Fruit fly (Drosophila melanogaster) whole organism, embryonic: ENCODE data around the gene CG31459.

Experiments
- Atf3 ChIP-seq: fragments of 200-800 bp; sonication (Bioruptor generic); optimal IDR thresholded peaks from 3 replicates; lab custom pipeline; 2016; ENCODE audit warnings: missing biosample characterization, missing genetic modification characterization
- CG10147 ChIP-seq: fragments of 200-800 bp; sonication (Bioruptor generic); optimal IDR thresholded peaks from 2 replicates; lab custom pipeline; 2019; ENCODE audit warnings: missing biosample characterization, mild to moderate bottlenecking, missing genetic modification characterization, moderate library complexity
- CG15479 ChIP-seq: fragments of 200-800 bp; sonication (Bioruptor generic); optimal IDR thresholded peaks from 3 replicates; lab custom pipeline; 2019; ENCODE audit warnings: missing biosample characterization, mild to moderate bottlenecking, missing genetic modification characterization, moderate library complexity
- CG1832 ChIP-seq: fragments of 200-800 bp; sonication (Bioruptor generic); optimal IDR thresholded peaks from 2 replicates; lab custom pipeline; 2017; ENCODE audit warnings: missing biosample characterization, mild to moderate bottlenecking, missing genetic modification characterization, inconsistent platforms
- CG2199 ChIP-seq: fragments of 200-800 bp; sonication (Bioruptor generic); IDR thresholded peaks from 3 replicates; pipeline ENCODE4 v1.3.6; 2022; ENCODE audit warnings: missing biosample characterization, missing genetic modification characterization
- CG4404 ChIP-seq: fragments of 200-800 bp; sonication (Bioruptor generic); IDR thresholded peaks from 2 replicates; pipeline ENCODE4 v1.3.6; 2022; ENCODE audit warnings: missing biosample characterization, missing genetic modification characterization
- CG4424 ChIP-seq: fragments of 200-800 bp; sonication (Bioruptor generic); optimal IDR thresholded peaks from 3 replicates; lab custom pipeline; 2016; ENCODE audit warnings: missing biosample characterization, missing genetic modification characterization
- CG7372 ChIP-seq: fragments of 200-800 bp; sonication (Bioruptor generic); IDR thresholded peaks from 2 replicates; pipeline ENCODE4 v1.3.6; 2022; ENCODE audit warnings: missing biosample characterization, missing genetic modification characterization
- CG8478 ChIP-seq: fragments of >200 bp; optimal IDR thresholded peaks from 2 replicates; lab custom pipeline; 2018
- CG8944 ChIP-seq: fragments of 200-800 bp; sonication (Bioruptor generic); optimal IDR thresholded peaks from 3 replicates; lab custom pipeline; 2016; ENCODE audit warnings: missing biosample characterization, missing genetic modification characterization
- CG9876 ChIP-seq: fragments of 200-800 bp; sonication (Bioruptor generic); optimal IDR thresholded peaks from 2 replicates; lab custom pipeline; 2016; ENCODE audit warnings: missing biosample characterization, missing genetic modification characterization
- D ChIP-seq, 2 experiments: fragments of 200-800 bp in 1 of 2; fragments of >200 bp in 1 of 2; sonication (Bioruptor generic) in 1 of 2; optimal IDR thresholded peaks; 2 replicates in 1 of 2; 3 replicates in 1 of 2; lab custom pipeline; 2017; ENCODE audit warnings: mild to moderate bottlenecking in 1 of 2, missing biosample characterization in 1 of 2, missing genetic modification characterization in 1 of 2, missing genetic modification reagents in 1 of 2
- D19A ChIP-seq: fragments of 200-800 bp; optimal IDR thresholded peaks from 3 replicates; lab custom pipeline; 2019; ENCODE audit warnings: missing biosample characterization, mild to moderate bottlenecking, missing genetic modification characterization, moderate library complexity
- Dref ChIP-seq: fragments of 200-800 bp; sonication (Bioruptor generic); IDR thresholded peaks from 2 replicates; pipeline ENCODE4 v1.3.6; 2022; ENCODE audit warnings: missing biosample characterization, missing genetic modification characterization
- Ets65A ChIP-seq: fragments of 200-800 bp; sonication (Bioruptor generic); peaks from one replicate; lab custom pipeline; 2016; ENCODE audit warnings: missing biosample characterization, missing genetic modification characterization
- Kr ChIP-seq: fragments of 200-800 bp; sonication (Bioruptor generic); optimal IDR thresholded peaks from 2 replicates; lab custom pipeline; 2017; ENCODE audit warnings: missing biosample characterization, mild to moderate bottlenecking, missing genetic modification characterization
- Lim3 ChIP-seq: fragments of 200-800 bp; sonication (Bioruptor generic); IDR thresholded peaks from 2 replicates; pipeline ENCODE4 v1.3.6; 2022; ENCODE audit warnings: missing biosample characterization, missing genetic modification characterization
- Nf-YB ChIP-seq: fragments of 200-800 bp; sonication (Bioruptor generic); optimal IDR thresholded peaks from 3 replicates; lab custom pipeline; 2019; ENCODE audit warnings: missing biosample characterization, mild to moderate bottlenecking, missing genetic modification characterization, moderate library complexity
- Nf-YC ChIP-seq: fragments of 200-800 bp; optimal IDR thresholded peaks from 3 replicates; lab custom pipeline; 2019; ENCODE audit warnings: missing biosample characterization, mild to moderate bottlenecking, missing genetic modification characterization, moderate library complexity
- PHDP ChIP-seq: fragments of 200-800 bp; sonication (Bioruptor generic); optimal IDR thresholded peaks from 3 replicates; lab custom pipeline; 2018; ENCODE audit warnings: missing biosample characterization, mild to moderate bottlenecking, missing genetic modification characterization, moderate library complexity
- Pdp1 ChIP-seq, 2 experiments: fragments of 200-800 bp; sonication (Bioruptor generic); optimal IDR thresholded peaks; 3 replicates each; lab custom pipeline; 2016; ENCODE audit warnings: missing biosample characterization in 2 of 2, missing genetic modification characterization in 2 of 2, mild to moderate bottlenecking in 1 of 2, moderate library complexity in 1 of 2
- Side ChIP-seq: fragments of 200-800 bp; sonication (Bioruptor generic); optimal IDR thresholded peaks from 2 replicates; lab custom pipeline; 2016; ENCODE audit warnings: missing biosample characterization, missing genetic modification characterization
- Trl ChIP-seq, 3 experiments: fragments of >200 bp in 2 of 3; fragments of 200-800 bp in 1 of 3; sonication (Bioruptor generic) in 1 of 3; optimal IDR thresholded peaks; 2 replicates in 1 of 3; 3 replicates in 2 of 3; lab custom pipeline; 2016 to 2017; ENCODE audit warnings: missing biosample characterization in 1 of 3, missing genetic modification characterization in 1 of 3
- ara ChIP-seq: fragments of 200-800 bp; sonication (Bioruptor generic); IDR thresholded peaks from 2 replicates; pipeline ENCODE4 v1.3.6; 2022; ENCODE audit warnings: missing biosample characterization, missing genetic modification characterization
- cad ChIP-seq: fragments of >200 bp; optimal IDR thresholded peaks from 2 replicates; lab custom pipeline; 2017; ENCODE audit warnings: missing biosample characterization, missing genetic modification characterization
- caup ChIP-seq: fragments of 200-800 bp; sonication (Bioruptor generic); optimal IDR thresholded peaks from 3 replicates; lab custom pipeline; 2017; ENCODE audit warnings: missing biosample characterization, mild to moderate bottlenecking, missing genetic modification characterization, moderate library complexity; ENCODE audit not compliant: severe bottlenecking
- cg ChIP-seq: fragments of 200-800 bp; sonication (Bioruptor generic); optimal IDR thresholded peaks from 3 replicates; lab custom pipeline; 2019; ENCODE audit warnings: missing biosample characterization, mild to moderate bottlenecking, missing genetic modification characterization, moderate library complexity
- gsb ChIP-seq: fragments of 200-800 bp; sonication (Bioruptor generic); IDR thresholded peaks from 2 replicates; pipeline ENCODE4 v1.3.6; 2022; ENCODE audit warnings: missing biosample characterization, missing genetic modification characterization
- hkb ChIP-seq, 2 experiments: fragments of 200-800 bp in 1 of 2; fragments of >200 bp in 1 of 2; sonication (Bioruptor generic) in 1 of 2; IDR thresholded peaks in 1 of 2; optimal IDR thresholded peaks in 1 of 2; 2 replicates each; pipeline versions ENCODE4 v1.3.6 to Lab custom; 2017 to 2022; ENCODE audit warnings: missing biosample characterization in 1 of 2, missing genetic modification characterization in 1 of 2
- kni ChIP-seq: fragments of 200-800 bp; sonication (Bioruptor generic); optimal IDR thresholded peaks from 3 replicates; lab custom pipeline; 2017; ENCODE audit warnings: mild to moderate bottlenecking, missing biosample characterization, missing genetic modification reagents, missing genetic modification characterization
- mirr ChIP-seq: fragments of 200-800 bp; sonication (Bioruptor generic); optimal IDR thresholded peaks from 3 replicates; lab custom pipeline; 2018; ENCODE audit warnings: missing biosample characterization, mild to moderate bottlenecking, missing genetic modification characterization
- pb ChIP-seq: fragments of 200-800 bp; sonication (Bioruptor generic); optimal IDR thresholded peaks from 3 replicates; lab custom pipeline; 2016; ENCODE audit warnings: missing biosample characterization, missing genetic modification characterization
- pros ChIP-seq: fragments of 200-800 bp; sonication (Bioruptor generic); optimal IDR thresholded peaks from 3 replicates; lab custom pipeline; 2019; ENCODE audit warnings: missing biosample characterization, mild to moderate bottlenecking, missing genetic modification characterization, moderate library complexity
- sc ChIP-seq, 3 experiments: fragments of >200 bp in 2 of 3; fragments of 200-800 bp in 1 of 3; sonication (Bioruptor generic) in 1 of 3; optimal IDR thresholded peaks; 2 replicates in 2 of 3; 3 replicates in 1 of 3; lab custom pipeline; 2017; ENCODE audit warnings: mild to moderate bottlenecking in 1 of 3, missing biosample characterization in 1 of 3, missing genetic modification characterization in 1 of 3, missing genetic modification reagents in 1 of 3
- slou ChIP-seq: fragments of 200-800 bp; sonication (Bioruptor generic); optimal IDR thresholded peaks from 3 replicates; lab custom pipeline; 2016; ENCODE audit warnings: missing biosample characterization, missing genetic modification characterization
- sr ChIP-seq: fragments of 200-800 bp; sonication (Bioruptor generic); IDR thresholded peaks from 3 replicates; pipeline ENCODE4 v1.3.6; 2022; ENCODE audit warnings: missing biosample characterization, missing genetic modification characterization
- stc ChIP-seq: fragments of 200-800 bp; sonication (Bioruptor generic); IDR thresholded peaks from 2 replicates; pipeline ENCODE4 v1.3.6; 2022; ENCODE audit warnings: missing biosample characterization, missing genetic modification characterization
- tgo ChIP-seq: fragments of 200-800 bp; sonication (Bioruptor generic); IDR thresholded peaks from 3 replicates; pipeline ENCODE4 v1.3.6; 2022; ENCODE audit warnings: missing biosample characterization, missing genetic modification characterization
- tll ChIP-seq, 2 experiments: fragments of 200-800 bp in 1 of 2; fragments of >200 bp in 1 of 2; sonication (Bioruptor generic) in 1 of 2; optimal IDR thresholded peaks; 2 replicates each; lab custom pipeline; 2017 to 2019; ENCODE audit warnings: missing biosample characterization in 2 of 2, missing genetic modification characterization in 2 of 2, mild to moderate bottlenecking in 1 of 2, moderate library complexity in 1 of 2
- trem ChIP-seq: fragments of 200-800 bp; optimal IDR thresholded peaks from 3 replicates; lab custom pipeline; 2019; ENCODE audit warnings: missing biosample characterization, mild to moderate bottlenecking, missing genetic modification characterization, moderate library complexity
- twi ChIP-seq: fragments of 200-800 bp; optimal IDR thresholded peaks from 2 replicates; lab custom pipeline; 2019; ENCODE audit warnings: missing biosample characterization, mild to moderate bottlenecking, missing genetic modification characterization, moderate library complexity
- wdn ChIP-seq: fragments of 200-800 bp; sonication (Bioruptor generic); IDR thresholded peaks from 2 replicates; pipeline ENCODE4 v1.3.6; 2022; ENCODE audit warnings: missing biosample characterization, missing genetic modification characterization
- z ChIP-seq: fragments of 200-800 bp; sonication (Bioruptor generic); IDR thresholded peaks from 3 replicates; pipeline ENCODE4 v1.3.6; 2022; ENCODE audit warnings: missing biosample characterization, missing genetic modification characterization
- zen ChIP-seq: fragments of 200-800 bp; sonication (Bioruptor generic); optimal IDR thresholded peaks from 3 replicates; lab custom pipeline; 2018; ENCODE audit warnings: missing biosample characterization, mild to moderate bottlenecking, missing genetic modification characterization, moderate library complexity

Gene CG31459

dm6 chr3R:19793661-19794060, 47.0 kb upstream of the CG31459 start (continued):
- TF ChIP-seq Trl (optimal IDR thresholded peaks at IDR 0.05; lab: Kevin White, UChicago) (peak in 1 of 2 experiments; percentile 33), Trl (GFP tag; optimal IDR thresholded peaks at IDR 0.05; lab: Kevin White, UChicago) (no peak), gsb (GFP tag; lab: Robert Waterston, UW) (no peak), caup (no peak), mirr (GFP tag; lab: Kevin White, UChicago) (peak; percentile 7)

dm6 chr3R:19795332-19795731, 45.3 kb upstream of the CG31459 start:
- peak; percentile 96 for TF ChIP-seq CG2199
- no peak for TF ChIP-seq Nf-YC (tag; lab: Kevin White, UChicago)
- no peak for TF ChIP-seq CG8944
- peak; percentile 11 for TF ChIP-seq D19A (tag; lab: Kevin White, UChicago)
- no peak for TF ChIP-seq tgo (GFP tag; lab: Robert Waterston, UW)
- TF ChIP-seq CG4404 (GFP tag; lab: Robert Waterston, UW), result no peak
- TF ChIP-seq Nf-YB (GFP tag; lab: Kevin White, UChicago), result peak; percentile 10
- TF ChIP-seq PHDP (tag; lab: Kevin White, UChicago), result no peak
- TF ChIP-seq hkb (optimal IDR thresholded peaks at IDR 0.05; lab: Kevin White, UChicago), result no peak
- TF ChIP-seq hkb (GFP tag; IDR thresholded peaks at IDR 0.05; lab: Robert Waterston, UW), result 0 out of 2 replicates have a peak, but pooled peaks have one; percentile 9
- no peak for TF ChIP-seq sr (GFP tag; lab: Robert Waterston, UW)
- TF ChIP-seq CG9876, result no peak
- no peak for TF ChIP-seq Atf3 (GFP tag; lab: Kevin White, UChicago)
- TF ChIP-seq z (GFP tag; lab: Robert Waterston, UW), result 0 out of 3 replicates have a peak, but pooled peaks have one; percentile 34
- TF ChIP-seq stc (GFP tag; lab: Robert Waterston, UW), result no peak
- peak; percentile 12 for TF ChIP-seq Ets65A (GFP tag; lab: Kevin White, UChicago)
- TF ChIP-seq Pdp1 (GFP tag; optimal IDR thresholded peaks at IDR 0.05; lab: Kevin White, UChicago), result peak in 1 of 2 experiments; percentile 65
- TF ChIP-seq cg (GFP tag; lab: Kevin White, UChicago), result peak; percentile 7
- TF ChIP-seq, all 482 proteins: peak for 8

DNA sequence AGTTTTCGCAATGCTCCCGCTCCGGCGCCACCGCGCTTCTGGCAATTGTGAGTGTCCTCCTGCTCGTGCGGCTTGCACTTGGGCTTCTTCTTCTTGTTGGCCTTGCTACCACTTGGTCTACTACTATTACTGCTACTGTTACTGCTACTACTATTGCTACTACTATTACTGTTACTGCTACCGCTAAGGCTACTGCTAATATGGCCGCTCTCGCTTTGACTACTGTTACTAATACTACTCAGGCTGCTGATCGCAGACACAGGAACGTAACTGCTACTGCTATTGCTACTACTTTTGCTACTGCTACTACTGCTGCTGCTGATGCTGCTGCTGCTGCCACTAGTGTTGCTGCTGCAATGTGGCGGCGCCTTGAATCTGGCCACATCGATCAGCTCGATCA, 43.8 kb upstream of the CG31459 start:
- TF ChIP-seq CG7372 (GFP tag; lab: Robert Waterston, UW), result no peak
- TF ChIP-seq CG4424 (GFP tag; lab: Kevin White, UChicago), result peak; percentile 97
- TF ChIP-seq CG8478 (lab: Kevin White, UChicago), result peak; percentile 26
- no peak for TF ChIP-seq sc (optimal IDR thresholded peaks at IDR 0.05; lab: Kevin White, UChicago)
- no peak for TF ChIP-seq sc (GFP tag; optimal IDR thresholded peaks at IDR 0.05; lab: Kevin White, UChicago)

dm6 chr3R:19799614-19800013, 41.0 kb upstream of the CG31459 start:
- TF ChIP-seq CG1832 (GFP tag; lab: Kevin White, UChicago) (no peak), trem (tag; lab: Kevin White, UChicago) (no peak), twi (tag; lab: Kevin White, UChicago) (peak; percentile 65), pb (GFP tag; lab: Kevin White, UChicago) (no peak), Side (GFP tag; lab: Kevin White, UChicago) (no peak), CG10147 (GFP tag; lab: Kevin White, UChicago) (no peak), Lim3 (GFP tag; lab: Robert Waterston, UW) (no peak), D (optimal IDR thresholded peaks at IDR 0.05; lab: Kevin White, UChicago) (peak; percentile 28), D (GFP tag; optimal IDR thresholded peaks at IDR 0.05; lab: Kevin White, UChicago) (no peak), Kr (GFP tag; lab: Kevin White, UChicago) (peak; percentile 52), wdn (GFP tag; lab: Robert Waterston, UW) (no peak), pros (GFP tag; lab: Kevin White, UChicago) (peak; percentile 63), zen (tag; lab: Kevin White, UChicago) (peak; percentile 43), CG4424 (GFP tag; lab: Kevin White, UChicago) (no peak), Dref (GFP tag; lab: Robert Waterston, UW) (no peak), CG15479 (GFP tag; lab: Kevin White, UChicago) (peak; percentile 2), ara (no peak), kni (GFP tag; lab: Kevin White, UChicago) (peak; percentile 31), slou (no peak), cad (GFP tag; lab: Kevin White, UChicago) (peak; percentile 73), tll (GFP tag; optimal IDR thresholded peaks at IDR 0.05; lab: Kevin White, UChicago) (peak in 1 of 2 experiments; percentile 54)
